Worm (Caenorhabditis elegans) whole organism, late embryonic: ENCODE measurements around the gene T25D3.4.

ENCODE experiments used
- C08G9.2 ChIP-seq: sonication (generic microtip); optimal IDR thresholded peaks from 2 replicates; lab custom pipeline; 2016; ENCODE audit warnings: mild to moderate bottlenecking, missing genetic modification characterization, moderate library complexity, missing compliant biosample characterization
- hlh-6 ChIP-seq: sonication (generic microtip); optimal IDR thresholded peaks from 2 replicates; lab custom pipeline; 2016; ENCODE audit warnings: missing genotype, missing genetic modification characterization, missing compliant biosample characterization
- madf-2 ChIP-seq: sonication (generic microtip); optimal IDR thresholded peaks from 2 replicates; lab custom pipeline; 2017; ENCODE audit warnings: missing genetic modification characterization, missing compliant biosample characterization
- pqm-1 ChIP-seq: sonication (generic microtip); optimal IDR thresholded peaks from 2 replicates; lab custom pipeline; 2016; ENCODE audit warnings: missing genetic modification characterization, missing compliant biosample characterization
- unc-55 ChIP-seq: sonication (generic microtip); optimal IDR thresholded peaks from 2 replicates; lab custom pipeline; 2017; ENCODE audit warnings: missing biosample characterization, missing genetic modification reagents, missing genetic modification characterization

ce11 chrII:146933-147332, at the start of gene T25D3.4:
- TF ChIP-seq unc-55 (GFP tag; lab: Kevin White, UChicago) (no peak), hlh-6 (no peak), C08G9.2 (tag; lab: Kevin White, UChicago) (no peak), madf-2 (tag; lab: Kevin White, UChicago) (no peak), pqm-1 (no peak)
